Worm (Caenorhabditis elegans): ENCODE data around the gene phat-7.

DNA sequence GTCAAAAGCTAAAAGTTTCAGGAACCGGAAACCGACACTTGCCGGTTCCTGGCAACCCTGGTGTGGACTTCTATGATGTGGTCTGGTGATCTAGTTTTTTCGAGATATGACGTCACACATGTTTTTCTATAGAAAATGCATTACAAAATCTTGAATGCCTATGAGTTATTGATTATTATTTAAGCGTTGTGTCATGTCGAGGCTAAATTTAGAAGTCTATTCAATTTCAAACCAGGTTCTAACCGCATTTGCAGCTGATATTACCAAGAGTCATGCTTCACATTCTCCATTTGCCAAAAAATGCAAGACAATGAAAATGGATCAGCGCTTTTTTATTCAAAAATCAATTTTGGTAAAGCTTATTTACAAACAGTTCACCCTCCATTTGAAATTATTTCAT lies 27.0 kb upstream of the phat-7 start, which contains the start of gene K09D9.3:
- TF ChIP-seq Y116A8C.19 (tag; optimal IDR thresholded peaks at IDR 0.05; ENCODE audit: borderline replicate concordance) (no peak), nhr-12 (tag; optimal IDR thresholded peaks at IDR 0.05) (no peak), fkh-10 (GFP tag; optimal IDR thresholded peaks at IDR 0.05) (no peak), lin-39 (tag; optimal IDR thresholded peaks at IDR 0.05) (no peak), tlp-1 (tag; optimal IDR thresholded peaks at IDR 0.05) (no peak), nhr-28 (tag; optimal IDR thresholded peaks at IDR 0.05) (no peak), nhr-90 (tag; optimal IDR thresholded peaks at IDR 0.05; ENCODE audit: poor library complexity) (no peak), lin-15B (tag; optimal IDR thresholded peaks at IDR 0.05) (no peak), fos-1 (tag; optimal IDR thresholded peaks at IDR 0.05) (no peak), ama-1 (optimal IDR thresholded peaks at IDR 0.05) (no peak), blmp-1 (tag; optimal IDR thresholded peaks at IDR 0.05) (no peak)
